Worm (Caenorhabditis elegans) whole organism, mixed stage, embryonic: ENCODE measurements around the gene atg-16.2.

Source experiments
- M03D4.4 ChIP-seq: sonication (generic microtip); optimal IDR thresholded peaks from 2 replicates; lab custom pipeline; 2017; ENCODE audit warnings: mild to moderate bottlenecking, missing genetic modification characterization, missing compliant biosample characterization
- ces-1 ChIP-seq: fragments of 150-350 bp; optimal IDR thresholded peaks from 2 replicates; lab custom pipeline; 2014; ENCODE audit warnings: missing biosample characterization, missing genetic modification reagents, missing genetic modification characterization
- flh-1 ChIP-seq: fragments of 200-800 bp; sonication (Bioruptor generic); optimal IDR thresholded peaks from 2 replicates; lab custom pipeline; 2018; ENCODE audit warnings: mild to moderate bottlenecking, missing genetic modification characterization, moderate library complexity, missing compliant biosample characterization
- lin-13 ChIP-seq: fragments of 150-350 bp; optimal IDR thresholded peaks from 2 replicates; lab custom pipeline; 2014; ENCODE audit warnings: missing biosample characterization, missing genetic modification characterization
- lsy-2 ChIP-seq: fragments of 150-350 bp; optimal IDR thresholded peaks from 2 replicates; lab custom pipeline; 2014; ENCODE audit warnings: missing biosample characterization, missing genetic modification characterization
- mep-1 ChIP-seq: fragments of 150-350 bp; optimal IDR thresholded peaks from 2 replicates; lab custom pipeline; 2017; ENCODE audit warnings: missing biosample characterization, missing genetic modification reagents, missing genetic modification characterization, inconsistent platforms
- nhr-12 ChIP-seq: fragments of 150-350 bp; optimal IDR thresholded peaks from 2 replicates; lab custom pipeline; 2014; ENCODE audit warnings: missing biosample characterization, missing genetic modification characterization
- pha-4 ChIP-seq: fragments of 150-350 bp; optimal IDR thresholded peaks from 2 replicates; lab custom pipeline; 2018; ENCODE audit warnings: missing biosample characterization, missing genetic modification reagents, missing genetic modification characterization
- unc-39 ChIP-seq: fragments of 150-350 bp; optimal IDR thresholded peaks from 2 replicates; lab custom pipeline; 2014; ENCODE audit warnings: missing biosample characterization, missing genetic modification characterization

ce11 chrII:6469340-6469739 lies 16.1 kb upstream of the atg-16.2 start:
- TF ChIP-seq mep-1 (tag; lab: Kevin White, UChicago) (no peak), lin-13 (tag; lab: Kevin White, UChicago) (no peak), pha-4 (no peak), lsy-2 (tag; lab: Kevin White, UChicago) (no peak), unc-39 (no peak), nhr-12 (tag; lab: Kevin White, UChicago) (no peak), flh-1 (no peak), ces-1 (no peak), M03D4.4 (tag; lab: Kevin White, UChicago) (no peak)
